Fruit fly (Drosophila melanogaster) whole organism, embryonic: Measurements from ENCODE around the gene Octbeta2R.

ENCODE experiments used
- Abd-B ChIP-seq: fragments of 200-800 bp; sonication (Bioruptor generic); optimal IDR thresholded peaks from 2 replicates; lab custom pipeline; 2018; ENCODE audit warnings: missing biosample characterization, mild to moderate bottlenecking, missing genetic modification characterization, moderate library complexity
- CG12155 ChIP-seq: fragments of 200-800 bp; sonication (Bioruptor generic); optimal IDR thresholded peaks from 3 replicates; lab custom pipeline; 2016; ENCODE audit warnings: missing biosample characterization, missing genetic modification characterization
- CG12391 ChIP-seq: fragments of 200-800 bp; sonication (Bioruptor generic); optimal IDR thresholded peaks from 3 replicates; lab custom pipeline; 2018; ENCODE audit warnings: missing biosample characterization, mild to moderate bottlenecking, missing genetic modification characterization, moderate library complexity
- CG12769 ChIP-seq: fragments of 200-800 bp; sonication (Bioruptor generic); optimal IDR thresholded peaks from 2 replicates; lab custom pipeline; 2019; ENCODE audit warnings: missing biosample characterization, mild to moderate bottlenecking, missing genetic modification characterization, moderate library complexity
- CG15073 ChIP-seq: fragments of 200-800 bp; sonication (Bioruptor generic); optimal IDR thresholded peaks from 2 replicates; lab custom pipeline; 2016; ENCODE audit warnings: missing biosample characterization, missing genetic modification characterization
- CG1529 ChIP-seq: fragments of 200-800 bp; sonication (Bioruptor generic); optimal IDR thresholded peaks from 3 replicates; lab custom pipeline; 2018; ENCODE audit warnings: missing biosample characterization, missing genetic modification characterization
- CG17829 ChIP-seq: fragments of 200-800 bp; optimal IDR thresholded peaks from 2 replicates; lab custom pipeline; 2019; ENCODE audit warnings: missing biosample characterization, mild to moderate bottlenecking, missing genetic modification characterization, moderate library complexity
- CG18619 ChIP-seq: fragments of 200-800 bp; sonication (Bioruptor generic); optimal IDR thresholded peaks from 3 replicates; lab custom pipeline; 2017; ENCODE audit warnings: missing biosample characterization, mild to moderate bottlenecking, missing genetic modification characterization
- CG30020 ChIP-seq: fragments of 200-800 bp; optimal IDR thresholded peaks from 2 replicates; lab custom pipeline; 2019; ENCODE audit warnings: missing biosample characterization, mild to moderate bottlenecking, missing genetic modification characterization, moderate library complexity
- CG30403 ChIP-seq: fragments of 200-800 bp; sonication (Bioruptor generic); optimal IDR thresholded peaks from 3 replicates; lab custom pipeline; 2016; ENCODE audit warnings: missing biosample characterization, missing genetic modification characterization
- CG30431 ChIP-seq: fragments of 200-800 bp; sonication (Bioruptor generic); optimal IDR thresholded peaks from 2 replicates; lab custom pipeline; 2017; ENCODE audit warnings: missing biosample characterization, missing genetic modification characterization
- CG31224 ChIP-seq: fragments of 200-800 bp; sonication (Bioruptor generic); IDR thresholded peaks from 2 replicates; pipeline ENCODE4 v1.3.6; 2022; ENCODE audit warnings: missing biosample characterization, missing genetic modification characterization
- CG3281 ChIP-seq: fragments of 200-800 bp; sonication (Bioruptor generic); optimal IDR thresholded peaks from 3 replicates; lab custom pipeline; 2017; ENCODE audit warnings: missing biosample characterization, mild to moderate bottlenecking, missing genetic modification characterization
- CG3847 ChIP-seq: fragments of 200-800 bp; sonication (Bioruptor generic); IDR thresholded peaks from 2 replicates; pipeline ENCODE4 v1.3.6; 2022; ENCODE audit warnings: missing biosample characterization, missing genetic modification characterization
- CG42726 ChIP-seq: fragments of 200-800 bp; sonication (Bioruptor generic); IDR thresholded peaks from 2 replicates; pipeline ENCODE4 v1.3.6; 2022; ENCODE audit warnings: missing biosample characterization, missing genetic modification characterization; ENCODE audit not compliant: partially characterized antibody
- CG4360 ChIP-seq: fragments of 200-800 bp; sonication (Bioruptor generic); IDR thresholded peaks from 2 replicates; pipeline ENCODE4 v1.3.6; 2022; ENCODE audit warnings: missing biosample characterization, missing genetic modification characterization
- CG4424 ChIP-seq: fragments of 200-800 bp; sonication (Bioruptor generic); optimal IDR thresholded peaks from 3 replicates; lab custom pipeline; 2016; ENCODE audit warnings: missing biosample characterization, missing genetic modification characterization
- CG6272 ChIP-seq: fragments of 200-800 bp; sonication (Bioruptor generic); IDR thresholded peaks from 2 replicates; pipeline ENCODE4 v1.3.6; 2022; ENCODE audit warnings: missing biosample characterization, missing genetic modification characterization
- CG6654 ChIP-seq: fragments of 200-800 bp; sonication (Bioruptor generic); optimal IDR thresholded peaks from 2 replicates; lab custom pipeline; 2017; ENCODE audit warnings: missing biosample characterization, mild to moderate bottlenecking, missing genetic modification characterization
- CG6791 ChIP-seq: fragments of 200-800 bp; sonication (Bioruptor generic); IDR thresholded peaks from 3 replicates; pipeline ENCODE4 v1.3.6; 2022; ENCODE audit warnings: missing biosample characterization, missing genetic modification characterization; ENCODE audit not compliant: partially characterized antibody
- CG7372 ChIP-seq: fragments of 200-800 bp; sonication (Bioruptor generic); IDR thresholded peaks from 2 replicates; pipeline ENCODE4 v1.3.6; 2022; ENCODE audit warnings: missing biosample characterization, missing genetic modification characterization
- CG7963 ChIP-seq: fragments of 200-800 bp; sonication (Bioruptor generic); IDR thresholded peaks from 3 replicates; pipeline ENCODE4 v1.3.6; 2022; ENCODE audit warnings: missing biosample characterization, missing genetic modification characterization; ENCODE audit not compliant: partially characterized antibody
- CG8290 ChIP-seq, 3 experiments: fragments of 200-800 bp; sonication (Bioruptor generic); optimal IDR thresholded peaks; 2 replicates each; lab custom pipeline; 2016 to 2019; ENCODE audit warnings: missing biosample characterization in 3 of 3, missing genetic modification characterization in 3 of 3, mild to moderate bottlenecking in 2 of 3, moderate library complexity in 1 of 3
- CG8478 ChIP-seq: fragments of >200 bp; optimal IDR thresholded peaks from 2 replicates; lab custom pipeline; 2018
- CG8765 ChIP-seq: fragments of 200-800 bp; sonication (Bioruptor generic); IDR thresholded peaks from 2 replicates; pipeline ENCODE4 v1.3.6; 2022; ENCODE audit warnings: missing biosample characterization, missing genetic modification characterization
- Deaf1 ChIP-seq: fragments of 200-800 bp; optimal IDR thresholded peaks from 3 replicates; lab custom pipeline; 2019; ENCODE audit warnings: missing biosample characterization, mild to moderate bottlenecking, missing genetic modification characterization, moderate library complexity
- E2f2 ChIP-seq: fragments of 200-800 bp; sonication (Bioruptor generic); IDR thresholded peaks from 2 replicates; pipeline ENCODE4 v1.3.6; 2022; ENCODE audit warnings: missing biosample characterization, missing genetic modification characterization
- Eip74EF ChIP-seq, 2 experiments: fragments of 200-800 bp in 1 of 2; fragments of >200 bp in 1 of 2; sonication (Bioruptor generic) in 1 of 2; optimal IDR thresholded peaks; 2 replicates each; lab custom pipeline; 2017 to 2019; ENCODE audit warnings: missing biosample characterization in 2 of 2, missing genetic modification characterization in 2 of 2, mild to moderate bottlenecking in 1 of 2, moderate library complexity in 1 of 2
- Ets65A ChIP-seq: fragments of 200-800 bp; sonication (Bioruptor generic); peaks from one replicate; lab custom pipeline; 2016; ENCODE audit warnings: missing biosample characterization, missing genetic modification characterization
- H15 ChIP-seq: fragments of 200-800 bp; sonication (Bioruptor generic); IDR thresholded peaks from 3 replicates; pipeline ENCODE4 v1.3.6; 2022; ENCODE audit warnings: missing biosample characterization, missing genetic modification characterization
- Hr3 ChIP-seq: fragments of 200-800 bp; sonication (Bioruptor generic); optimal IDR thresholded peaks from 3 replicates; lab custom pipeline; 2016; ENCODE audit warnings: missing biosample characterization, missing genetic modification characterization
- Myb ChIP-seq: fragments of 200-800 bp; sonication (Bioruptor generic); optimal IDR thresholded peaks from 2 replicates; lab custom pipeline; 2016; ENCODE audit warnings: missing biosample characterization, missing genetic modification characterization
- Oli ChIP-seq: fragments of 200-800 bp; sonication (Bioruptor generic); optimal IDR thresholded peaks from 2 replicates; lab custom pipeline; 2018; ENCODE audit warnings: missing biosample characterization, mild to moderate bottlenecking, missing genetic modification characterization, moderate library complexity
- Six4 ChIP-seq: fragments of 200-800 bp; sonication (Bioruptor generic); optimal IDR thresholded peaks from 2 replicates; lab custom pipeline; 2016; ENCODE audit warnings: missing biosample characterization, missing genetic modification characterization
- Spps ChIP-seq: fragments of 200-800 bp; sonication (Bioruptor generic); optimal IDR thresholded peaks from 2 replicates; lab custom pipeline; 2018; ENCODE audit warnings: missing biosample characterization, mild to moderate bottlenecking, missing genetic modification characterization
- Xrp1 ChIP-seq: fragments of 200-800 bp; sonication (Bioruptor generic); IDR thresholded peaks from 2 replicates; pipeline ENCODE4 v1.3.6; 2022; ENCODE audit warnings: missing biosample characterization, missing genetic modification characterization
- fd102C ChIP-seq: fragments of 200-800 bp; sonication (Bioruptor generic); optimal IDR thresholded peaks from 2 replicates; lab custom pipeline; 2018; ENCODE audit warnings: missing biosample characterization, mild to moderate bottlenecking, missing genetic modification characterization, moderate library complexity
- ken ChIP-seq: fragments of 200-800 bp; sonication (Bioruptor generic); IDR thresholded peaks from 3 replicates; pipeline ENCODE4 v1.3.6; 2022; ENCODE audit warnings: missing biosample characterization, missing genetic modification characterization
- lab ChIP-seq: fragments of 200-800 bp; sonication (Bioruptor generic); optimal IDR thresholded peaks from 3 replicates; lab custom pipeline; 2017; ENCODE audit warnings: missing biosample characterization, missing genetic modification characterization, mild to moderate bottlenecking, moderate library complexity, missing genetic modification reagents
- mld ChIP-seq: fragments of 200-800 bp; sonication (Bioruptor generic); IDR thresholded peaks from 3 replicates; pipeline ENCODE4 v1.3.6; 2022; ENCODE audit warnings: missing biosample characterization, missing genetic modification characterization; ENCODE audit not compliant: partially characterized antibody
- peb ChIP-seq: fragments of 200-800 bp; sonication (Bioruptor generic); IDR thresholded peaks from 2 replicates; pipeline ENCODE4 v1.3.6; 2022; ENCODE audit warnings: missing biosample characterization, missing genetic modification characterization
- phol ChIP-seq: fragments of 200-800 bp; sonication (Bioruptor generic); optimal IDR thresholded peaks from 3 replicates; lab custom pipeline; 2018; ENCODE audit warnings: missing biosample characterization, mild to moderate bottlenecking, missing genetic modification characterization, moderate library complexity
- run ChIP-seq: fragments of 200-800 bp; sonication (Bioruptor generic); optimal IDR thresholded peaks from 3 replicates; lab custom pipeline; 2018; ENCODE audit warnings: missing biosample characterization, mild to moderate bottlenecking, missing genetic modification characterization
- salm ChIP-seq: fragments of 200-800 bp; sonication (Bioruptor generic); optimal IDR thresholded peaks from 2 replicates; lab custom pipeline; 2018; ENCODE audit warnings: missing biosample characterization, mild to moderate bottlenecking, missing genetic modification characterization
- sim ChIP-seq: fragments of 200-800 bp; sonication (Bioruptor generic); IDR thresholded peaks from 2 replicates; pipeline ENCODE4 v1.3.6; 2022; ENCODE audit warnings: missing biosample characterization, missing genetic modification characterization
- vnd ChIP-seq: fragments of 200-800 bp; sonication (Bioruptor generic); IDR thresholded peaks from 3 replicates; pipeline ENCODE4 v1.3.6; 2022; ENCODE audit warnings: missing biosample characterization, missing genetic modification characterization; ENCODE audit not compliant: partially characterized antibody
- zen ChIP-seq: fragments of 200-800 bp; sonication (Bioruptor generic); optimal IDR thresholded peaks from 3 replicates; lab custom pipeline; 2018; ENCODE audit warnings: missing biosample characterization, mild to moderate bottlenecking, missing genetic modification characterization, moderate library complexity

Octbeta2R gene

DNA sequence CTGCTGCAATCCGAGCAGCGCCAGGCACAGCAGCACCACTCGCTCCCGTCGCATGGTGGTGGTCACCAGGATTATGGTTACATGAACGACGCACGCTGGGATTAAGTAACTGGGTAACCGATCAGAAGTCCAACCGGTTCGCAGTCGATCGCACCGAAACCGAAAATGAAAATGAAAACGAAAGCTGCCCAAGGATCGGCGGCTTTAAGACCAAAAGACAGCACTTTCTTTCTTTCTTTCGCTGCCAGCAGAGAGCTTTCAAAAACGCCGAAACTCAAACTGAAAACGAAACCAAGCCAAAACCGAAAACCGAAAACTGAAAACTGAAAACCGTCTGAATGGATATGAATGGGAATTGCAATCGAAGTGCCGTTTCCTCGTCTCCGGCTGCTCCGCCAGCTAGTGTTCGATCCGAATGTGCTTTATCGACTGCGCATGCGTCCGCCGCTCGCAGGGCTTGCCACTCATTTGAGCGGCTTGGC is 46.6 kb upstream of the Octbeta2R start, which contains the start of gene CG6753:
Gene CG6753 (minus strand): TSS at position 432 of the 482 bp plus-strand sequence.
- no peak for TF ChIP-seq CG30431 (GFP tag; lab: Kevin White, UChicago)
- TF ChIP-seq H15 = no peak
- TF ChIP-seq CG12391 = no peak
- TF ChIP-seq vnd (GFP tag; lab: Robert Waterston, UW) = 0 out of 3 replicates have a peak, but pooled peaks have one; percentile 16
- no peak for TF ChIP-seq sim (GFP tag; lab: Robert Waterston, UW)
- TF ChIP-seq CG4424 (GFP tag; lab: Kevin White, UChicago) = no peak
- TF ChIP-seq CG8765 = no peak

DNA sequence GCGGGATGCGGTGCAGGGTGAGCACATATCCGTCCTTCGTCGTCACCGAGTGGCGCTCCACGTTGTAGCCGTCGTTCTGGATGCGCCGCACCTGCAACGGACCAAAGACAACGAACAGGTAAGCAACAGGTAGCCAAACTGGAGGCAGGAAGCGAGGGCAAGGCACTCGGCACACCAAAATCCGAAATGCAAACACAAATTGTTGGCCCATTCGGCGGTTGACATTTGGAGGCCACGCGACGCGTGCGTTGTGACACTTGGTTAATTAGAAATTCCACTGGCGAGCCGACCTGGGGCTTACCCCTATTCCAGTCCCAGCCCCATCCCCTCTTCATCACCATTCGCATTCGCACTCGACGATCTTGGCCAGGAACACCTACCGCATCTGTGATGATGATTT is 46.1 kb upstream of the Octbeta2R start:
- TF ChIP-seq Six4 (no peak), CG8478 (lab: Kevin White, UChicago) (peak; percentile 71), Ets65A (GFP tag; lab: Kevin White, UChicago) (peak; percentile 84)
- TF ChIP-seq, all 482 proteins: peak for 2

DNA sequence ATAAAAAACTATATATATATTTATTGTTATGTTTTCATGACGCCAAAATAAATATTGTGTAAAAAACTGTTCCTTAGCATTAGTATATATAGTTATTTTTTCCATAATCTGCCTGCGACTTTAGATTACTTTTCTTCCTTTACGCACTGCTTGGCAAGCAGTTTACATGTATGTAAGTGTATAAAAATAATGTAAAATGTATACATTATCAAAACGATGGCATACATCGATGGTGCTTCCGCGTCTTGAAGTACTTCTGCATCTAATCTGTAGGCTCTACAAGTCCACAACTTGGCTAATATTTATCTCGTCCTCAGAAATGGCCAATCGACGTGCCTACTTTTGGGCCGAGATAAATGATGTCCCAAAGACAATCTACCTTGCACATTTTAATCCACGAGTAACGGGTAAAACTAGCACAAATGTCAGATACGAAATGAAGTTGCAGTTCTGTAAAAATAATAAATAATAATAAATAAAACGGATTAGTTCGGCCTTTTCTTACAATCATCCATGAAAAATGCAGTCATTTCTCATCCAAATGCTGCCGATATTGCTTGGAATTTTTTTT is 42.5 kb upstream of the Octbeta2R start, which contains the start of gene CG11608:
Gene CG11608 (plus strand): TSS at position 521 of the 571 bp plus-strand sequence.
- TF ChIP-seq Spps (tag; lab: Kevin White, UChicago) = no peak
- no peak for TF ChIP-seq peb (GFP tag; lab: Robert Waterston, UW)
- TF ChIP-seq salm (tag; lab: Kevin White, UChicago) = no peak
- TF ChIP-seq run = no peak
- TF ChIP-seq CG6654 (GFP tag; lab: Kevin White, UChicago) = no peak
- no peak for TF ChIP-seq CG30403
- TF ChIP-seq fd102C (GFP tag; lab: Kevin White, UChicago) = no peak
- no peak for TF ChIP-seq CG1529
- TF ChIP-seq CG4360 = no peak
- no peak for TF ChIP-seq CG15073
- TF ChIP-seq lab (GFP tag; lab: Kevin White, UChicago) = no peak
- peak in 1 of 2 experiments; percentile 42 for TF ChIP-seq Eip74EF (GFP tag; optimal IDR thresholded peaks at IDR 0.05; lab: Kevin White, UChicago)
- TF ChIP-seq CG42726 (GFP tag; lab: Robert Waterston, UW) = 0 out of 2 replicates have a peak, but pooled peaks have one; percentile 34
- TF ChIP-seq CG18619 = no peak
- TF ChIP-seq CG6272 (GFP tag; lab: Robert Waterston, UW) = no peak
- no peak for TF ChIP-seq E2f2
- no peak for TF ChIP-seq CG3281 (GFP tag; lab: Kevin White, UChicago)
- no peak for TF ChIP-seq Myb (GFP tag; lab: Kevin White, UChicago)
- TF ChIP-seq Hr3 (GFP tag; lab: Kevin White, UChicago) = no peak
- peak; percentile 43 for TF ChIP-seq zen (tag; lab: Kevin White, UChicago)
- no peak for TF ChIP-seq Deaf1
- TF ChIP-seq CG7963 (GFP tag; lab: Robert Waterston, UW) = no peak
- peak; percentile 71 for TF ChIP-seq CG6791 (GFP tag; lab: Robert Waterston, UW)
- peak; percentile 2 for TF ChIP-seq phol (tag; lab: Kevin White, UChicago)
- TF ChIP-seq Oli (tag; lab: Kevin White, UChicago) = no peak
- TF ChIP-seq Abd-B (GFP tag; lab: Kevin White, UChicago) = peak; percentile 46
- no peak for TF ChIP-seq CG17829 (tag; lab: Kevin White, UChicago)
- TF ChIP-seq CG31224 (GFP tag; lab: Robert Waterston, UW) = no peak
- TF ChIP-seq CG8290 (GFP tag; optimal IDR thresholded peaks at IDR 0.05; lab: Kevin White, UChicago) = peak; percentile 91
- no peak for TF ChIP-seq CG8290 (tag; optimal IDR thresholded peaks at IDR 0.05; lab: Kevin White, UChicago)
- TF ChIP-seq CG3847 = no peak
- TF ChIP-seq Six4 = no peak
- no peak for TF ChIP-seq mld
- TF ChIP-seq CG7372 = no peak
- TF ChIP-seq Xrp1 (GFP tag; lab: Robert Waterston, UW) = no peak
- TF ChIP-seq CG12155 (GFP tag; lab: Kevin White, UChicago) = no peak
- no peak for TF ChIP-seq ken (GFP tag; lab: Robert Waterston, UW)
- TF ChIP-seq CG30020 = no peak
- no peak for TF ChIP-seq CG12769
